Fruit fly (Drosophila melanogaster): ENCODE measurements around the gene mRpL14.
A peak's percentile ranks its signal among the peaks of the same experiment; 100 is the strongest.

Gene mRpL14

DNA sequence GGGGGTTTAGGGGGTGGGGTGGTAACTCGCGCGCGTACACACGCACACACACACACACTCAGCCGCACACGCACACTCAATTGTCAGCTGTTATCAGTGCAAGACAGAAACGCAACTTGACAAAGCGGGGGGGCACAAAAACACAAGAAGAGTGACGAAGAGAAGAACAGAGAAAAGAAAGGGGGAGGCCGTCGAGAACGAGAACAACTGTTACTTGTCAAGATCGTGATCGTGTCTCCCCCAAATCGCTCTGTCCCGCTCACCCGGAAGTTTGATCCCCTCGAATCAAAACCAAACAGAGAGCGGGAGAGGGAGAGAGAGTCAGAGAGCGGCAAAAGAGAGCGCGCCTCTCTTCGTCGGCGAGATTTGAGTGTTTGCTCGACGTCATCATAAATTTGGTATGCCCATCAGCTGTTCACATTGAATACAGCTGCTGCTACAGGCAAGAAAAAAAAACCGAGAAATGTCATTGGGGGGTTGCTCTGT, 27.1 kb downstream of the mRpL14 start (continued):
- no peak for TF ChIP-seq CG6808 (GFP tag; optimal IDR thresholded peaks at IDR 0.05)
- TF ChIP-seq Sox14 (GFP tag; optimal IDR thresholded peaks at IDR 0.05): peak; percentile 70
- TF ChIP-seq svp (GFP tag): peak; percentile 89
- TF ChIP-seq Eip78C (GFP tag): peak; percentile 82
- TF ChIP-seq CG6163 (GFP tag; IDR thresholded peaks at IDR 0.05): peak; percentile 73; the same call in 2 of the 3 replicates
- TF ChIP-seq Ets96B (tag; optimal IDR thresholded peaks at IDR 0.05): no peak
- TF ChIP-seq Hr38 (GFP tag; optimal IDR thresholded peaks at IDR 0.05): no peak
- TF ChIP-seq Hr4 (GFP tag; optimal IDR thresholded peaks at IDR 0.05): no peak
- no peak for TF ChIP-seq lz (GFP tag; optimal IDR thresholded peaks at IDR 0.05)
- no peak for TF ChIP-seq OdsH (GFP tag; optimal IDR thresholded peaks at IDR 0.05)
- TF ChIP-seq pdm3 (GFP tag; optimal IDR thresholded peaks at IDR 0.05): no peak
- 0 out of 3 replicates have a peak, but pooled peaks have one; percentile 19 for TF ChIP-seq CG8119 (GFP tag; IDR thresholded peaks at IDR 0.05)
- peak; percentile 47 to 52 for TF ChIP-seq ss (GFP tag; optimal IDR thresholded peaks at IDR 0.05)
- no peak for TF ChIP-seq CG8319 (GFP tag; optimal IDR thresholded peaks at IDR 0.05)
- TF ChIP-seq Ets21C (GFP tag; optimal IDR thresholded peaks at IDR 0.05): no peak
- TF ChIP-seq CG8632 (GFP tag; optimal IDR thresholded peaks at IDR 0.05): no peak
- TF ChIP-seq CG11294 (GFP tag; IDR thresholded peaks at IDR 0.05): no peak
- peak; percentile 24 for TF ChIP-seq Lpt (GFP tag; optimal IDR thresholded peaks at IDR 0.05)
- TF ChIP-seq CG3919 (GFP tag; optimal IDR thresholded peaks at IDR 0.05): peak; percentile 24
- no peak for TF ChIP-seq spab (GFP tag; optimal IDR thresholded peaks at IDR 0.05)
- TF ChIP-seq eg (GFP tag; IDR thresholded peaks at IDR 0.05): 0 out of 3 replicates have a peak, but pooled peaks have one; percentile 28
- no peak for TF ChIP-seq Eip75B (GFP tag; optimal IDR thresholded peaks at IDR 0.05)
- TF ChIP-seq acj6 (GFP tag; optimal IDR thresholded peaks at IDR 0.05): no peak
- peak; percentile 16 for TF ChIP-seq CG16779 (tag; optimal IDR thresholded peaks at IDR 0.05)
- no peak for TF ChIP-seq Blimp-1 (GFP tag; optimal IDR thresholded peaks at IDR 0.05)
- TF ChIP-seq fkh (GFP tag; optimal IDR thresholded peaks at IDR 0.05): peak; percentile 71

DNA sequence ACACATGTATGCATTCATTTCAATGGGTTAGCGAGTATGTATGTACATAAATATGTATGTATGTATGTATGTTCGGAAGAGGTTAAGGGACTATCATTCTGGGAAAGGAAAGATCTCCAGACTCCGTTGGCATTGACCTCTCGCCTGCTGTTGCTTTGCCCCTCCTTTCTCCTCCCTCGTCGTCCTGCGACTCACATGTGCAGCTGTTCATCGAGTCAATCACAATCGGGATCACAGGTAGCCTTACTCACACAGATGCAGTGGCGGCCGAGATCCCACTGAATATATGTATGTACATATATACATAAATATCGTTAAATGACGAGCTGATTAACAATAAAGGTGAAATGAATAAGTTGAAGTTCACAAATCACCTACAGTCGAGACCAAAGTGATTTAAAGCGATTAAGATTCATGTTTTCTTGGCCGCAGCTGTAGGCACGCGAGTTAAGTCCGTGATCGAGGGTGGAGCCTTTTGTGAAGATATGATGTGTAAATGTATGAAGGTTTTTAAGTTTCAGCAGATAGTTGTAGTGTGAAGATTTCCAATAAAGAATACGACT, 36.0 kb downstream of the mRpL14 start:
- TF ChIP-seq Eip78C (GFP tag) (peak; percentile 45), fkh (GFP tag; optimal IDR thresholded peaks at IDR 0.05) (no peak), CG10631 (GFP tag; optimal IDR thresholded peaks at IDR 0.05) (no peak), CG6792 (GFP tag; optimal IDR thresholded peaks at IDR 0.05) (no peak), Ets21C (GFP tag; optimal IDR thresholded peaks at IDR 0.05) (no peak), svp (GFP tag) (peak; percentile 64), Hr39 (GFP tag; optimal IDR thresholded peaks at IDR 0.05) (peak; percentile 13), CG3032 (tag; optimal IDR thresholded peaks at IDR 0.05) (no peak), Met (GFP tag; optimal IDR thresholded peaks at IDR 0.05) (peak; percentile 23), topi (GFP tag; optimal IDR thresholded peaks at IDR 0.05) (peak; percentile 17), Eip93F (GFP tag; optimal IDR thresholded peaks at IDR 0.05) (no peak), CG6808 (GFP tag; optimal IDR thresholded peaks at IDR 0.05) (peak; percentile 5), Sox14 (GFP tag; optimal IDR thresholded peaks at IDR 0.05) (peak; percentile 29), esn (GFP tag; optimal IDR thresholded peaks at IDR 0.05) (peak; percentile 13)

DNA sequence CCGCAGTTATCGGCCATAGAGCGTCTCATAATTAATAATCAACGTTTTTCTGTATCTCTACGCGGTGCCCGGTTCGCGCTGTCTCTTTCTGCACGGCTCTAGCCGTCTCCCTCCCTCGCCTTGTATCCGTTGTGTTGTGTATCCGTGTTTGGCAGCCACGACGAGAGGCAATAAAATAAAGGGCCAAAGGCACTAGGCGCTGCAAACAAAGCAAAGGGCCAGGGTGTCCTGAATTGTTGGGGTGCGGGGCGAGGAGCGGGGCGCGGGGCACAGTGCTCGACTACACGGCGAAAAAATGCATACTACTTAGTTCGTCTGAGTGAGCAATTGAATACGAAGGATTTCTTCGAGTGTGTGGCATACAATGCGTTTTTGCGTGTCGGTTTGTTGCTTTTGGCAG, 36.9 kb downstream of the mRpL14 start:
- TF ChIP-seq CG1621 (tag; optimal IDR thresholded peaks at IDR 0.05) (peak; percentile 33), CG4318 (GFP tag; optimal IDR thresholded peaks at IDR 0.05) (no peak), Met (GFP tag; optimal IDR thresholded peaks at IDR 0.05) (no peak), Lpt (GFP tag; optimal IDR thresholded peaks at IDR 0.05) (no peak), CG16779 (tag; optimal IDR thresholded peaks at IDR 0.05) (no peak), fd59A (GFP tag; optimal IDR thresholded peaks at IDR 0.05) (no peak), salr (GFP tag; optimal IDR thresholded peaks at IDR 0.05) (no peak), CG10669 (GFP tag; optimal IDR thresholded peaks at IDR 0.05) (no peak), CG11294 (GFP tag; IDR thresholded peaks at IDR 0.05) (no peak), acj6 (GFP tag; optimal IDR thresholded peaks at IDR 0.05) (no peak), ss (GFP tag; optimal IDR thresholded peaks at IDR 0.05) (peak; percentile 13 to 45), dsx (GFP tag; optimal IDR thresholded peaks at IDR 0.05; ENCODE audit: poor library complexity, severe bottlenecking) (peak; percentile 46), fd85E (GFP tag; optimal IDR thresholded peaks at IDR 0.05) (no peak), Ets96B (tag; optimal IDR thresholded peaks at IDR 0.05) (peak; percentile 1), Eip75B (GFP tag; optimal IDR thresholded peaks at IDR 0.05) (no peak), Ets21C (GFP tag; optimal IDR thresholded peaks at IDR 0.05) (no peak), CG32006 (GFP tag; optimal IDR thresholded peaks at IDR 0.05) (peak; percentile 6), CG11902 (GFP tag; optimal IDR thresholded peaks at IDR 0.05) (no peak), CG8632 (GFP tag; optimal IDR thresholded peaks at IDR 0.05) (no peak), CG31627 (GFP tag; optimal IDR thresholded peaks at IDR 0.05) (no peak), Blimp-1 (GFP tag; optimal IDR thresholded peaks at IDR 0.05) (no peak), CG3032 (tag; optimal IDR thresholded peaks at IDR 0.05) (peak; percentile 15)
